Fruit fly (Drosophila melanogaster): Measurements from ENCODE around the gene PolA2.

- no peak for TF ChIP-seq CTCF (optimal IDR thresholded peaks at IDR 0.05)
- no peak for TF ChIP-seq CG8478 (optimal IDR thresholded peaks at IDR 0.05)
These were observed 20.7 kb upstream of the PolA2 start for dm6 chr3R:27218288-27218687.
